Fruit fly (Drosophila melanogaster): ENCODE measurements around the gene CG33263.

CG33263 gene

DNA sequence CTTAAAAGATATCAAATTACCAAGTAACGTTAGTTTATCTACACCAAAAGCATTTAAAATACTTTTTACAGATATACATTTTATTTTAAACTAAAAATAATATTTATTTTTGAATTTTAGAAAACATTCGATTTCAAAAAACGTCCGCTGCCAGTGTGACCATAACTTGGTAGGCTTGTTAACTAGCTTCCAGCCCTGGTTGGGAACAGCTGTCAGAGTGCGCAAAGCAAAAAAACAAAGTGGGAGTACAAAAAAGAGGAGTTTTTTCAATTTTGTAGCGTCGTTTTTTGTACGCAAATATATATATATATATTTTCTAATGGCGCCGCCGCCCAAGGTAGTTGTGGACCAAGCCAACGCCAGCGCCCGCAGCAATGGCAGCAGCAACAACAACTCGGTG, 18.4 kb upstream of the CG33263 start, which contains the start of gene cmb (continued):
- TF ChIP-seq emc (GFP tag; optimal IDR thresholded peaks at IDR 0.05) (no peak), CG9797 (GFP tag; optimal IDR thresholded peaks at IDR 0.05) (peak; percentile 69), Blimp-1 (GFP tag; optimal IDR thresholded peaks at IDR 0.05) (no peak), CG2116 (GFP tag; optimal IDR thresholded peaks at IDR 0.05) (peak; percentile 18), CG17829 (tag; optimal IDR thresholded peaks at IDR 0.05) (peak; percentile 38), YL-1 (GFP tag; optimal IDR thresholded peaks at IDR 0.05) (peak; percentile 53), CG3281 (GFP tag; optimal IDR thresholded peaks at IDR 0.05) (peak; percentile 52), trem (tag; optimal IDR thresholded peaks at IDR 0.05) (peak; percentile 40), ewg (GFP tag; optimal IDR thresholded peaks at IDR 0.05) (peak; percentile 60), nom (GFP tag; optimal IDR thresholded peaks at IDR 0.05) (peak; percentile 93), CoRest (tag; optimal IDR thresholded peaks at IDR 0.05) (peak; percentile 18), Med (GFP tag) (peak; percentile 27), CG14710 (tag; optimal IDR thresholded peaks at IDR 0.05) (peak; percentile 76), stwl (tag; optimal IDR thresholded peaks at IDR 0.05) (peak; percentile 89), pzg (GFP tag; optimal IDR thresholded peaks at IDR 0.05) (peak; percentile 46), bsh (GFP tag; optimal IDR thresholded peaks at IDR 0.05) (peak in 1 of 2 experiments; percentile 95), Drgx (GFP tag; IDR thresholded peaks at IDR 0.05) (peak; percentile 90), gfzf (GFP tag; optimal IDR thresholded peaks at IDR 0.05) (peak; percentile 55), Dref (GFP tag; IDR thresholded peaks at IDR 0.05) (0 out of 2 replicates have a peak, but pooled peaks have one; percentile 22), phol (tag; optimal IDR thresholded peaks at IDR 0.05) (peak; percentile 27), dpn (GFP tag; optimal IDR thresholded peaks at IDR 0.05) (no peak), zfh1 (GFP tag; IDR thresholded peaks at IDR 0.05) (no peak), CG2712 (tag; optimal IDR thresholded peaks at IDR 0.05) (peak; percentile 47), CG10267 (tag; optimal IDR thresholded peaks at IDR 0.05) (peak; percentile 19), CG13287 (GFP tag; IDR thresholded peaks at IDR 0.05; ENCODE audit: partially characterized antibody) (peak; percentile 38; the same call in 1 of the 2 replicates), CG16863 (GFP tag; optimal IDR thresholded peaks at IDR 0.05) (no peak), az2 (GFP tag; optimal IDR thresholded peaks at IDR 0.05) (no peak), CG11723 (GFP tag; optimal IDR thresholded peaks at IDR 0.05) (no peak), CG17186 (GFP tag; optimal IDR thresholded peaks at IDR 0.05) (peak; percentile 26), Myb (GFP tag; optimal IDR thresholded peaks at IDR 0.05) (peak; percentile 35), CG7928 (GFP tag; optimal IDR thresholded peaks at IDR 0.05) (peak; percentile 94), CG1529 (GFP tag; optimal IDR thresholded peaks at IDR 0.05) (no peak), Xrp1 (GFP tag; IDR thresholded peaks at IDR 0.05) (no peak), Ets65A (GFP tag) (peak; percentile 67), CrebB (tag; optimal IDR thresholded peaks at IDR 0.05) (no peak), row (GFP tag; IDR thresholded peaks at IDR 0.05) (peak; percentile 38; the same call in 1 of the 3 replicates), CG4360 (GFP tag; IDR thresholded peaks at IDR 0.05) (0 out of 2 replicates have a peak, but pooled peaks have one; percentile 18), nmo (GFP tag; optimal IDR thresholded peaks at IDR 0.05) (peak; percentile 8), CG12391 (tag; optimal IDR thresholded peaks at IDR 0.05) (peak; percentile 9), Lhr (GFP tag; optimal IDR thresholded peaks at IDR 0.05) (peak; percentile 17), Scr (GFP tag; IDR thresholded peaks at IDR 0.05; ENCODE audit: partially characterized antibody) (0 out of 2 replicates have a peak, but pooled peaks have one; percentile 16), MBD-R2 (GFP tag; IDR thresholded peaks at IDR 0.05) (peak; percentile 96), knrl (GFP tag; IDR thresholded peaks at IDR 0.05; ENCODE audit: partially characterized antibody) (no peak), ftz-f1 (GFP tag; optimal IDR thresholded peaks at IDR 0.05) (no peak), CG15514 (GFP tag; optimal IDR thresholded peaks at IDR 0.05) (peak; percentile 46), sqz (GFP tag; optimal IDR thresholded peaks at IDR 0.05) (peak; percentile 88), BEAF-32 (GFP tag; optimal IDR thresholded peaks at IDR 0.05) (peak; percentile 15)
